Worm (Caenorhabditis elegans) whole organism, L2 larva: Measurements from ENCODE around the gene cox-6A.
A peak's percentile ranks its signal among the peaks of the same experiment; 100 is the strongest.

Experiments used
- C34F6.9 ChIP-seq: fragments of 150-350 bp; optimal IDR thresholded peaks from 2 replicates; lab custom pipeline; 2014; ENCODE audit warnings: missing biosample characterization, missing genetic modification characterization
- F13H6.1 ChIP-seq: sonication (generic microtip); optimal IDR thresholded peaks from 2 replicates; lab custom pipeline; 2016; ENCODE audit warnings: missing genetic modification characterization, missing compliant biosample characterization
- R02D3.7 ChIP-seq: fragments of 150-350 bp; optimal IDR thresholded peaks from 2 replicates; lab custom pipeline; 2014; ENCODE audit warnings: missing biosample characterization, missing genetic modification characterization
- Y55F3AM.14 ChIP-seq: fragments of 200-800 bp; sonication (Bioruptor generic); optimal IDR thresholded peaks from 2 replicates; lab custom pipeline; 2018; ENCODE audit warnings: mild to moderate bottlenecking, missing genetic modification characterization, missing compliant biosample characterization
- ZK546.5 ChIP-seq: sonication (generic microtip); optimal IDR thresholded peaks from 2 replicates; lab custom pipeline; 2017; ENCODE audit warnings: missing biosample characterization, missing genetic modification characterization
- alr-1 ChIP-seq: fragments of 150-350 bp; optimal IDR thresholded peaks from 2 replicates; lab custom pipeline; 2014; ENCODE audit warnings: missing biosample characterization, missing genetic modification characterization
- aly-2 ChIP-seq: fragments of 150-350 bp; optimal IDR thresholded peaks from 2 replicates; lab custom pipeline; 2014; ENCODE audit warnings: missing biosample characterization, missing genetic modification characterization
- ama-1 ChIP-seq: fragments of 150-350 bp; optimal IDR thresholded peaks from 2 replicates; lab custom pipeline; 2018; ENCODE audit warnings: inconsistent platforms
- blmp-1 ChIP-seq: sonication (generic microtip); optimal IDR thresholded peaks from 2 replicates; lab custom pipeline; 2017; ENCODE audit warnings: missing genetic modification characterization, mild to moderate bottlenecking, missing compliant biosample characterization, antibody characterized with exemption, moderate library complexity; ENCODE audit not compliant: insufficient read depth
- ceh-16 ChIP-seq: fragments of 150-350 bp; optimal IDR thresholded peaks from 2 replicates; lab custom pipeline; 2014; ENCODE audit warnings: missing biosample characterization, missing genetic modification characterization
- ceh-82 ChIP-seq: fragments of 150-350 bp; optimal IDR thresholded peaks from 2 replicates; lab custom pipeline; 2014; ENCODE audit warnings: missing biosample characterization, missing genetic modification characterization
- crh-2 ChIP-seq: sonication (generic microtip); optimal IDR thresholded peaks from 2 replicates; lab custom pipeline; 2017; ENCODE audit warnings: missing biosample characterization, missing genetic modification characterization
- dmd-4 ChIP-seq: sonication (generic microtip); optimal IDR thresholded peaks from 2 replicates; lab custom pipeline; 2017; ENCODE audit warnings: missing biosample characterization, missing genetic modification characterization
- egl-27 ChIP-seq: sonication (generic microtip); optimal IDR thresholded peaks from 3 replicates; lab custom pipeline; 2017; ENCODE audit warnings: missing biosample characterization, missing genetic modification reagents, missing genetic modification characterization
- elt-1 ChIP-seq: fragments of 150-350 bp; optimal IDR thresholded peaks from 2 replicates; lab custom pipeline; 2014; ENCODE audit warnings: missing biosample characterization, missing genetic modification characterization
- elt-3 ChIP-seq: sonication (generic microtip); optimal IDR thresholded peaks from 2 replicates; lab custom pipeline; 2017; ENCODE audit warnings: missing biosample characterization, missing genetic modification characterization
- fos-1 ChIP-seq: fragments of 150-350 bp; optimal IDR thresholded peaks from 2 replicates; lab custom pipeline; 2014; ENCODE audit warnings: missing biosample characterization, missing genetic modification characterization
- gmeb-1 ChIP-seq: fragments of 150-350 bp; optimal IDR thresholded peaks from 2 replicates; lab custom pipeline; 2014; ENCODE audit warnings: missing biosample characterization, missing genetic modification characterization
- lin-11 ChIP-seq: fragments of 150-350 bp; sonication (generic microtip); optimal IDR thresholded peaks from 2 replicates; lab custom pipeline; 2014; ENCODE audit warnings: missing biosample characterization, missing genetic modification characterization, inconsistent platforms, mixed read lengths
- lin-13 ChIP-seq: fragments of 150-350 bp; optimal IDR thresholded peaks from 2 replicates; lab custom pipeline; 2014; ENCODE audit warnings: missing biosample characterization, missing genetic modification reagents, missing genetic modification characterization
- lin-39 ChIP-seq: fragments of 150-350 bp; optimal IDR thresholded peaks from 2 replicates; lab custom pipeline; 2014; ENCODE audit warnings: missing biosample characterization, missing genetic modification reagents, missing genetic modification characterization
- lsy-2 ChIP-seq, 2 experiments: fragments of 150-350 bp in 1 of 2; sonication (generic microtip) in 1 of 2; optimal IDR thresholded peaks; 2 replicates each; lab custom pipeline; 2014 to 2017; ENCODE audit warnings: missing biosample characterization in 2 of 2, missing genetic modification characterization in 2 of 2
- mab-5 ChIP-seq: fragments of 150-350 bp; optimal IDR thresholded peaks from 2 replicates; lab custom pipeline; 2014; ENCODE audit warnings: missing biosample characterization, missing genetic modification characterization
- mbf-1 ChIP-seq: sonication (generic microtip); optimal IDR thresholded peaks from 2 replicates; lab custom pipeline; 2017; ENCODE audit warnings: missing biosample characterization, missing genetic modification characterization
- mdl-1 ChIP-seq, 2 experiments: fragments of 150-350 bp in 1 of 2; sonication (generic microtip) in 1 of 2; optimal IDR thresholded peaks; 2 replicates each; lab custom pipeline; 2017; ENCODE audit warnings: missing biosample characterization in 2 of 2, missing genetic modification characterization in 2 of 2
- nhr-10 ChIP-seq: sonication (generic microtip); optimal IDR thresholded peaks from 2 replicates; lab custom pipeline; 2017; ENCODE audit warnings: missing biosample characterization, missing genetic modification characterization
- nhr-11 ChIP-seq: fragments of 150-350 bp; optimal IDR thresholded peaks from 2 replicates; lab custom pipeline; 2014; ENCODE audit warnings: missing biosample characterization, missing genetic modification characterization
- nhr-12 ChIP-seq: fragments of 150-350 bp; optimal IDR thresholded peaks from 2 replicates; lab custom pipeline; 2014; ENCODE audit warnings: missing biosample characterization, missing genetic modification characterization
- nhr-129 ChIP-seq: fragments of 150-350 bp; optimal IDR thresholded peaks from 2 replicates; lab custom pipeline; 2014; ENCODE audit warnings: missing biosample characterization, missing genetic modification characterization
- nhr-21 ChIP-seq: fragments of 150-350 bp; optimal IDR thresholded peaks from 2 replicates; lab custom pipeline; 2014; ENCODE audit warnings: missing biosample characterization, missing genetic modification characterization
- nhr-23 ChIP-seq: fragments of 150-350 bp; optimal IDR thresholded peaks from 2 replicates; lab custom pipeline; 2014; ENCODE audit warnings: missing biosample characterization, missing genetic modification reagents, missing genetic modification characterization
- nhr-237 ChIP-seq: fragments of 150-350 bp; optimal IDR thresholded peaks from 2 replicates; lab custom pipeline; 2014; ENCODE audit warnings: missing biosample characterization, missing genetic modification characterization
- nhr-25 ChIP-seq: fragments of 150-350 bp; sonication (generic microtip); optimal IDR thresholded peaks from 3 replicates; lab custom pipeline; 2014; ENCODE audit warnings: missing biosample characterization, missing genetic modification characterization
- nhr-6 ChIP-seq: fragments of 150-350 bp; optimal IDR thresholded peaks from 2 replicates; lab custom pipeline; 2014; ENCODE audit warnings: missing biosample characterization, missing genetic modification characterization
- nhr-77 ChIP-seq: fragments of 150-350 bp; optimal IDR thresholded peaks from 2 replicates; lab custom pipeline; 2014; ENCODE audit warnings: missing biosample characterization, missing genetic modification characterization
- peb-1 ChIP-seq: fragments of 150-350 bp; optimal IDR thresholded peaks from 2 replicates; lab custom pipeline; 2014; ENCODE audit warnings: missing biosample characterization, missing genetic modification characterization
- sem-4 ChIP-seq: fragments of 150-350 bp; optimal IDR thresholded peaks from 2 replicates; lab custom pipeline; 2014; ENCODE audit warnings: missing biosample characterization, missing genetic modification reagents, missing genetic modification characterization
- skn-1 ChIP-seq: sonication (generic microtip); optimal IDR thresholded peaks from 2 replicates; lab custom pipeline; 2017; ENCODE audit warnings: missing biosample characterization, missing genetic modification characterization
- sma-3 ChIP-seq: sonication (generic microtip); optimal IDR thresholded peaks from 2 replicates; lab custom pipeline; 2016; ENCODE audit warnings: missing genetic modification reagents, missing genetic modification characterization, missing compliant biosample characterization
- sma-9 ChIP-seq, 2 experiments: fragments of 150-350 bp in 1 of 2; sonication (generic microtip) in 1 of 2; optimal IDR thresholded peaks; 2 replicates each; lab custom pipeline; 2014 to 2016; ENCODE audit warnings: missing genetic modification characterization in 2 of 2, mild to moderate bottlenecking in 1 of 2, missing biosample characterization in 1 of 2, missing compliant biosample characterization in 1 of 2, missing genetic modification reagents in 1 of 2, moderate library complexity in 1 of 2
- snpc-4 ChIP-seq: fragments of 150-350 bp; optimal IDR thresholded peaks from 2 replicates; lab custom pipeline; 2014; ENCODE audit warnings: missing biosample characterization, missing genetic modification characterization
- unc-39 ChIP-seq: fragments of 150-350 bp; optimal IDR thresholded peaks from 2 replicates; lab custom pipeline; 2014; ENCODE audit warnings: missing biosample characterization, missing genetic modification characterization
- unc-55 ChIP-seq: fragments of 150-350 bp; sonication (generic microtip); optimal IDR thresholded peaks from 3 replicates; lab custom pipeline; 2014; ENCODE audit warnings: missing biosample characterization, missing genetic modification reagents, missing genetic modification characterization
- unc-62 ChIP-seq: fragments of 150-350 bp; optimal IDR thresholded peaks from 2 replicates; lab custom pipeline; 2014; ENCODE audit warnings: missing biosample characterization, missing genetic modification reagents, missing genetic modification characterization
- zag-1 ChIP-seq: fragments of 150-350 bp; optimal IDR thresholded peaks from 2 replicates; lab custom pipeline; 2014; ENCODE audit warnings: missing biosample characterization, missing genetic modification characterization
- ztf-1 ChIP-seq: fragments of 200-800 bp; sonication (Bioruptor generic); conservative IDR thresholded peaks from 2 replicates; pipeline ENCODE4 v1.3.6; 2022; ENCODE audit warnings: missing genetic modification characterization, missing compliant biosample characterization
- ztf-11 ChIP-seq: sonication (generic microtip); optimal IDR thresholded peaks from 2 replicates; lab custom pipeline; 2017; ENCODE audit warnings: missing biosample characterization, missing genetic modification characterization
- ztf-4 ChIP-seq: fragments of 150-350 bp; optimal IDR thresholded peaks from 2 replicates; lab custom pipeline; 2014; ENCODE audit warnings: missing biosample characterization, missing genetic modification characterization

cox-6A gene

DNA sequence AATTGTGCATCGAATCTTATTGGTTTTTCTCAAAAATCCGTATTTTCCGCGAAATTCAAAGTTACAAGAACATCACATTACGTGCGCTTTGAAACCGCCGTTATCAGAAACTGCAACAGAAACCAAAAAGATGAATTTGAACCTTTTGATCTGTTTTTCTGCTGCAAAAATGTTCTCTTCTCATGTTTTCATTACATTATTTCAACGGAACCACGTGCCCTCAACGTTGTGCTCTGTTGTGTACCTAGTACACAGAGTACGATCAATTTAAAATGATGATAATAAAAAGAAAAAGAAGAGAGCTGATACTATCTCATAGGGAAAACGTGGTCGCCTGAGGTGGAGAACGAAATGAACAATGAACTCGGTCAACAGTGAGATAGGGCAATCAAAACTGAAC lies 3.5 kb upstream of the cox-6A start:
- TF ChIP-seq dmd-4 (tag; lab: Kevin White, UChicago), result no peak
- TF ChIP-seq lin-13 (GFP tag; lab: Kevin White, UChicago), result peak; percentile 14
- TF ChIP-seq nhr-10, result no peak
- TF ChIP-seq peb-1 (tag; lab: Kevin White, UChicago), result no peak
- TF ChIP-seq C34F6.9 (tag; lab: Kevin White, UChicago), result peak; percentile 51
- TF ChIP-seq sma-3 (GFP tag; lab: Kevin White, UChicago), result peak; percentile 81
- no peak for TF ChIP-seq R02D3.7 (tag; lab: Kevin White, UChicago)
- no peak for TF ChIP-seq ceh-16
- TF ChIP-seq fos-1 (tag; lab: Kevin White, UChicago), result peak; percentile 69
- TF ChIP-seq Y55F3AM.14 (GFP tag; lab: Kevin White, UChicago), result peak; percentile 62
- peak; percentile 14 for TF ChIP-seq nhr-25 (tag; lab: Kevin White, UChicago)
- TF ChIP-seq nhr-129 (tag; lab: Kevin White, UChicago), result peak; percentile 82
- TF ChIP-seq unc-62, result no peak
- peak; percentile 66 for TF ChIP-seq egl-27 (tag; lab: Kevin White, UChicago)
- TF ChIP-seq lin-39 (tag; lab: Kevin White, UChicago), result no peak
- TF ChIP-seq nhr-237 (tag; lab: Kevin White, UChicago), result no peak
- no peak for TF ChIP-seq mab-5 (tag; lab: Kevin White, UChicago)
- no peak for TF ChIP-seq ztf-1 (GFP tag; lab: Robert Waterston, UW)
- TF ChIP-seq blmp-1 (tag; lab: Kevin White, UChicago), result peak; percentile 65
- TF ChIP-seq mdl-1 (tag; optimal IDR thresholded peaks at IDR 0.05; lab: Kevin White, UChicago), result peak; percentile 76 to 88
- TF ChIP-seq F13H6.1 (tag; lab: Kevin White, UChicago), result peak; percentile 89
- TF ChIP-seq skn-1 (tag; lab: Kevin White, UChicago), result peak; percentile 63
- peak; percentile 61 for TF ChIP-seq gmeb-1 (tag; lab: Kevin White, UChicago)
- peak; percentile 43 for TF ChIP-seq ama-1 (lab: Kevin White, UChicago)
- no peak for TF ChIP-seq nhr-77 (tag; lab: Kevin White, UChicago)
- no peak for TF ChIP-seq nhr-12
- TF ChIP-seq unc-39 (tag; lab: Kevin White, UChicago), result no peak
- no peak for TF ChIP-seq aly-2 (tag; lab: Kevin White, UChicago)
- no peak for TF ChIP-seq elt-3 (tag; lab: Kevin White, UChicago)
- TF ChIP-seq unc-55, result no peak
- peak; percentile 75 for TF ChIP-seq ztf-4 (tag; lab: Kevin White, UChicago)
- TF ChIP-seq nhr-21 (tag; lab: Kevin White, UChicago), result peak; percentile 91
- peak; percentile 2 for TF ChIP-seq nhr-6 (tag; lab: Kevin White, UChicago)
- TF ChIP-seq zag-1, result no peak
- no peak for TF ChIP-seq nhr-11 (tag; lab: Kevin White, UChicago)
- no peak for TF ChIP-seq elt-1 (tag; lab: Kevin White, UChicago)
- TF ChIP-seq snpc-4 (tag; lab: Kevin White, UChicago), result no peak
- TF ChIP-seq alr-1 (tag; lab: Kevin White, UChicago), result no peak
- no peak for TF ChIP-seq mbf-1 (tag; lab: Kevin White, UChicago)
- TF ChIP-seq ceh-82 (tag; lab: Kevin White, UChicago), result no peak
- no peak for TF ChIP-seq nhr-23 (tag; lab: Kevin White, UChicago)
- no peak for TF ChIP-seq ZK546.5
- peak in 1 of 2 experiments; percentile 76 for TF ChIP-seq lsy-2 (tag; optimal IDR thresholded peaks at IDR 0.05; lab: Kevin White, UChicago)
- TF ChIP-seq crh-2 (tag; lab: Kevin White, UChicago), result peak; percentile 90
- TF ChIP-seq sem-4 (tag; lab: Kevin White, UChicago), result no peak
- TF ChIP-seq lin-11, result no peak
- peak; percentile 99 for TF ChIP-seq sma-9 (GFP tag; optimal IDR thresholded peaks at IDR 0.05; lab: Kevin White, UChicago)
- no peak for TF ChIP-seq sma-9 (tag; optimal IDR thresholded peaks at IDR 0.05; lab: Kevin White, UChicago)
- TF ChIP-seq ztf-11 (tag; lab: Kevin White, UChicago), result no peak
- TF ChIP-seq, all 48 proteins: peak for 20
